Fruit fly (Drosophila melanogaster) Kc167 (cell line): ENCODE data around the gene Gtpx.

Source experiments
- h ChIP-seq: fragments of >200 bp; optimal IDR thresholded peaks from 3 replicates; lab custom pipeline; 2018; ENCODE audit warnings: missing external identifiers
- psq ChIP-seq: fragments of >200 bp; optimal IDR thresholded peaks from 2 replicates; lab custom pipeline; 2017; ENCODE audit warnings: missing external identifiers
- ttk ChIP-seq: sonication (Bioruptor generic); optimal IDR thresholded peaks from 2 replicates; lab custom pipeline; 2017; ENCODE audit warnings: missing external identifiers

DNA sequence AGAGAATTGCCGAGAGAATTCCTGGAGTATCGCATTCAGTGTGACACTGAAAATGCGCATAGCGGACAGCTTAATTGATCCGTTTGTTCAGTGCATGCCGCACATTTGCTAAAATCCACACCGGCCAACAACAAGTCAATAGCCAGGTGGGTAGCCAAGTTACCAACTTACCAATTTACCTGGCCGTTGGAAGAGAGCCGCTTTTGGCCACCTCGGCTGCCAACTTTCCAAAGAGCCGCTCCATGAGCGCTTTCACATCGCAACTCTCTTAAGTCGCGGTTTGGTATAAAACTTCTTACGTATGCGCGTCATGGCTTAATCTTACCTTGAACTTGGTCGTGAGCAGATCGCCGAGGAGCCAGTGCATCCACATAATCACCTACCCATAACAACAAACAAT lies 46.1 kb upstream of the Gtpx start, which contains the start of gene CG12017:
- TF ChIP-seq psq, result no peak
- no peak for TF ChIP-seq h (lab: Kevin White, UChicago)
- TF ChIP-seq ttk, result no peak
